Fruit fly (Drosophila melanogaster): ENCODE data around the gene fipi.
A peak's percentile ranks its signal among the peaks of the same experiment; 100 is the strongest.

The fipi gene

dm6 chr2L:4821319-4821717 lies 27.5 kb upstream of the fipi start (continued):
- TF ChIP-seq CG8388 (GFP tag; optimal IDR thresholded peaks at IDR 0.05), result no peak
- TF ChIP-seq CG10366 (GFP tag; IDR thresholded peaks at IDR 0.05), result peak; percentile 39
- peak; percentile 2 to 71 for TF ChIP-seq Hr51 (GFP tag; optimal IDR thresholded peaks at IDR 0.05)
- peak; percentile 87 for TF ChIP-seq Med (GFP tag)
- TF ChIP-seq CG10543 (GFP tag; optimal IDR thresholded peaks at IDR 0.05), result peak; percentile 19
- TF ChIP-seq CG3281 (GFP tag; optimal IDR thresholded peaks at IDR 0.05), result peak; percentile 83
- TF ChIP-seq CG30403 (GFP tag; optimal IDR thresholded peaks at IDR 0.05), result peak; percentile 60
- peak; percentile 30 for TF ChIP-seq CG30020 (tag; optimal IDR thresholded peaks at IDR 0.05)
- peak; percentile 21 for TF ChIP-seq CG13775 (GFP tag; optimal IDR thresholded peaks at IDR 0.05)
- TF ChIP-seq CG31388 (GFP tag; optimal IDR thresholded peaks at IDR 0.05), result peak; percentile 29
- TF ChIP-seq HHEX (GFP tag; optimal IDR thresholded peaks at IDR 0.05), result peak; percentile 75
- peak; percentile 79 for TF ChIP-seq Dbx (GFP tag; IDR thresholded peaks at IDR 0.05)
- TF ChIP-seq Hr3 (GFP tag; optimal IDR thresholded peaks at IDR 0.05), result peak; percentile 42
- TF ChIP-seq CG7556 (GFP tag; optimal IDR thresholded peaks at IDR 0.05), result peak; percentile 93
- TF ChIP-seq dmrt11E (tag; optimal IDR thresholded peaks at IDR 0.05), result peak; percentile 18
- TF ChIP-seq fd96Cb (tag; optimal IDR thresholded peaks at IDR 0.05), result peak; percentile 71
- TF ChIP-seq bab2 (GFP tag; optimal IDR thresholded peaks at IDR 0.05), result peak; percentile 3
- TF ChIP-seq CG8089 (GFP tag; optimal IDR thresholded peaks at IDR 0.05), result no peak
- TF ChIP-seq CG17361 (GFP tag; IDR thresholded peaks at IDR 0.05), result peak; percentile 90
- peak; percentile 15 for TF ChIP-seq CG11723 (GFP tag; optimal IDR thresholded peaks at IDR 0.05)
- no peak for TF ChIP-seq CG31365 (tag; optimal IDR thresholded peaks at IDR 0.05)
- peak; percentile 73 for TF ChIP-seq CG10209 (GFP tag; optimal IDR thresholded peaks at IDR 0.05)
- peak; percentile 33 for TF ChIP-seq CG12155 (GFP tag; optimal IDR thresholded peaks at IDR 0.05)
- peak; percentile 57 for TF ChIP-seq CG6689 (GFP tag; IDR thresholded peaks at IDR 0.05)
- TF ChIP-seq CG30431 (GFP tag; optimal IDR thresholded peaks at IDR 0.05), result peak; percentile 25
- no peak for TF ChIP-seq vnd (GFP tag; IDR thresholded peaks at IDR 0.05; ENCODE audit: partially characterized antibody)
- TF ChIP-seq Ets97D (GFP tag; optimal IDR thresholded peaks at IDR 0.05), result peak; percentile 19
- TF ChIP-seq jigr1 (GFP tag; IDR thresholded peaks at IDR 0.05), result no peak; the same call in 2 of the 3 replicates
- TF ChIP-seq ab (GFP tag; optimal IDR thresholded peaks at IDR 0.05), result no peak
- TF ChIP-seq CG15011 (GFP tag; optimal IDR thresholded peaks at IDR 0.05), result peak; percentile 63
- no peak; the same call in 2 of the 3 replicates for TF ChIP-seq C15 (GFP tag; IDR thresholded peaks at IDR 0.05)
- peak; percentile 2 for TF ChIP-seq Myb (GFP tag; optimal IDR thresholded peaks at IDR 0.05)
- peak; percentile 64 for TF ChIP-seq lilli (GFP tag; optimal IDR thresholded peaks at IDR 0.05)
- TF ChIP-seq CG10979 (tag; optimal IDR thresholded peaks at IDR 0.05), result peak; percentile 61
- TF ChIP-seq fd3F (GFP tag; optimal IDR thresholded peaks at IDR 0.05), result peak; percentile 46
- TF ChIP-seq gem (tag; optimal IDR thresholded peaks at IDR 0.05), result peak; percentile 82
- peak in 1 of 3 experiments; percentile 57 for TF ChIP-seq lola (GFP tag; optimal IDR thresholded peaks at IDR 0.05)
- TF ChIP-seq CG9727 (GFP tag; optimal IDR thresholded peaks at IDR 0.05), result peak; percentile 78
- TF ChIP-seq row (GFP tag; IDR thresholded peaks at IDR 0.05), result peak; percentile 59
- peak; percentile 76 for TF ChIP-seq Sox100B (GFP tag; optimal IDR thresholded peaks at IDR 0.05)
- peak; percentile 69 for TF ChIP-seq zfh1 (GFP tag; IDR thresholded peaks at IDR 0.05)
- TF ChIP-seq CG14860 (GFP tag; IDR thresholded peaks at IDR 0.05; ENCODE audit: partially characterized antibody), result no peak
- peak; percentile 85 for TF ChIP-seq cwo (GFP tag; optimal IDR thresholded peaks at IDR 0.05)
- peak; percentile 76 for TF ChIP-seq CG32532 (GFP tag; IDR thresholded peaks at IDR 0.05)
- TF ChIP-seq ind (GFP tag; optimal IDR thresholded peaks at IDR 0.05), result peak; percentile 49
- peak; percentile 58 for TF ChIP-seq corto (GFP tag; optimal IDR thresholded peaks at IDR 0.05)
- TF ChIP-seq Jarid2 (GFP tag; optimal IDR thresholded peaks at IDR 0.05), result no peak
- peak; percentile 55; the same call in 1 of the 2 replicates for TF ChIP-seq CG32772 (GFP tag; IDR thresholded peaks at IDR 0.05)
- peak; percentile 79 for TF ChIP-seq so (GFP tag; IDR thresholded peaks at IDR 0.05)
- peak; percentile 41 for TF ChIP-seq Ssrp (tag; optimal IDR thresholded peaks at IDR 0.05)
